Fruit fly (Drosophila melanogaster) whole organism, embryonic: ENCODE measurements around the gene Atg5.

ENCODE experiments used
- Adf1 ChIP-seq: fragments of 200-800 bp; sonication (Bioruptor generic); IDR thresholded peaks from 2 replicates; pipeline ENCODE4 v1.3.6; 2022; ENCODE audit warnings: missing biosample characterization, missing genetic modification characterization
- CG1024 ChIP-seq: fragments of 200-800 bp; sonication (Bioruptor generic); IDR thresholded peaks from 2 replicates; pipeline ENCODE4 v1.3.6; 2022; ENCODE audit warnings: missing biosample characterization, missing genetic modification characterization
- CG10274 ChIP-seq: fragments of 200-800 bp; sonication (Bioruptor generic); optimal IDR thresholded peaks from 3 replicates; lab custom pipeline; 2017; ENCODE audit warnings: missing biosample characterization, mild to moderate bottlenecking, missing genetic modification characterization
- CG10366 ChIP-seq: fragments of 200-800 bp; sonication (Bioruptor generic); IDR thresholded peaks from 2 replicates; pipeline ENCODE4 v1.3.6; 2022; ENCODE audit warnings: missing biosample characterization, missing genetic modification characterization
- CG14710 ChIP-seq: fragments of 200-800 bp; sonication (Bioruptor generic); optimal IDR thresholded peaks from 3 replicates; lab custom pipeline; 2019; ENCODE audit warnings: missing biosample characterization, mild to moderate bottlenecking, missing genetic modification characterization, moderate library complexity
- CG17802 ChIP-seq: fragments of 200-800 bp; sonication (Bioruptor generic); optimal IDR thresholded peaks from 2 replicates; lab custom pipeline; 2018; ENCODE audit warnings: missing biosample characterization, mild to moderate bottlenecking, missing genetic modification characterization, moderate library complexity
- CG2875 ChIP-seq: fragments of 200-800 bp; sonication (Bioruptor generic); optimal IDR thresholded peaks from 2 replicates; lab custom pipeline; 2017; ENCODE audit warnings: missing biosample characterization, mild to moderate bottlenecking, missing genetic modification characterization, missing genetic modification reagents
- CG30431 ChIP-seq: fragments of 200-800 bp; sonication (Bioruptor generic); optimal IDR thresholded peaks from 2 replicates; lab custom pipeline; 2017; ENCODE audit warnings: missing biosample characterization, missing genetic modification characterization
- CG3065 ChIP-seq: fragments of 200-800 bp; sonication (Bioruptor generic); optimal IDR thresholded peaks from 2 replicates; lab custom pipeline; 2016; ENCODE audit warnings: missing biosample characterization, missing genetic modification characterization
- CG31388 ChIP-seq: fragments of 200-800 bp; sonication (Bioruptor generic); optimal IDR thresholded peaks from 2 replicates; lab custom pipeline; 2016; ENCODE audit warnings: missing biosample characterization, missing genetic modification characterization
- CG32532 ChIP-seq: fragments of 200-800 bp; sonication (Bioruptor generic); IDR thresholded peaks from 2 replicates; pipeline ENCODE4 v1.3.6; 2022; ENCODE audit warnings: missing biosample characterization, missing genetic modification characterization
- CG4328 ChIP-seq: fragments of 200-800 bp; sonication (Bioruptor generic); optimal IDR thresholded peaks from 3 replicates; lab custom pipeline; 2017; ENCODE audit warnings: missing biosample characterization, missing genetic modification reagents, missing genetic modification characterization
- CG6175 ChIP-seq: fragments of 200-800 bp; sonication (Bioruptor generic); IDR thresholded peaks from 3 replicates; pipeline ENCODE4 v1.3.6; 2022; ENCODE audit warnings: missing biosample characterization, missing genetic modification characterization
- CG7357 ChIP-seq: fragments of 200-800 bp; sonication (Bioruptor generic); IDR thresholded peaks from 3 replicates; pipeline ENCODE4 v1.3.6; 2022; ENCODE audit warnings: missing biosample characterization, missing genetic modification characterization
- CG7786 ChIP-seq: fragments of 200-800 bp; sonication (Bioruptor generic); optimal IDR thresholded peaks from 2 replicates; lab custom pipeline; 2016; ENCODE audit warnings: missing biosample characterization, missing genetic modification characterization
- CG7839 ChIP-seq: fragments of 200-800 bp; sonication (Bioruptor generic); optimal IDR thresholded peaks from 3 replicates; lab custom pipeline; 2018; ENCODE audit warnings: missing biosample characterization, mild to moderate bottlenecking, missing genetic modification characterization, moderate library complexity
- CG9727 ChIP-seq: fragments of 200-800 bp; sonication (Bioruptor generic); optimal IDR thresholded peaks from 3 replicates; lab custom pipeline; 2017; ENCODE audit warnings: missing biosample characterization, mild to moderate bottlenecking, missing genetic modification characterization
- CG9876 ChIP-seq: fragments of 200-800 bp; sonication (Bioruptor generic); optimal IDR thresholded peaks from 2 replicates; lab custom pipeline; 2016; ENCODE audit warnings: missing biosample characterization, missing genetic modification characterization
- Dip3 ChIP-seq: fragments of 200-800 bp; sonication (Bioruptor generic); optimal IDR thresholded peaks from 3 replicates; lab custom pipeline; 2016; ENCODE audit warnings: missing biosample characterization, missing genetic modification characterization
- Doc3 ChIP-seq: fragments of 200-800 bp; sonication (Bioruptor generic); IDR thresholded peaks from 3 replicates; pipeline ENCODE4 v1.3.6; 2022; ENCODE audit warnings: missing biosample characterization, missing genetic modification characterization; ENCODE audit not compliant: partially characterized antibody
- E2f1 ChIP-seq: fragments of 200-800 bp; sonication (Bioruptor generic); IDR thresholded peaks from 2 replicates; pipeline ENCODE4 v1.3.6; 2022; ENCODE audit warnings: missing biosample characterization, missing genetic modification characterization
- Fer1 ChIP-seq: fragments of 200-800 bp; sonication (Bioruptor generic); optimal IDR thresholded peaks from 2 replicates; lab custom pipeline; 2017; ENCODE audit warnings: missing biosample characterization, mild to moderate bottlenecking, missing genetic modification characterization
- Fer3 ChIP-seq: fragments of 200-800 bp; sonication (Bioruptor generic); optimal IDR thresholded peaks from 2 replicates; lab custom pipeline; 2018; ENCODE audit warnings: missing biosample characterization, mild to moderate bottlenecking, missing genetic modification characterization, moderate library complexity
- Gsc ChIP-seq: fragments of 200-800 bp; sonication (Bioruptor generic); IDR thresholded peaks from 2 replicates; pipeline ENCODE4 v1.3.6; 2022; ENCODE audit warnings: missing biosample characterization, missing genetic modification characterization
- H2.0 ChIP-seq: fragments of 200-800 bp; sonication (Bioruptor generic); IDR thresholded peaks from 2 replicates; pipeline ENCODE4 v1.3.6; 2022; ENCODE audit warnings: missing biosample characterization, missing genetic modification characterization
- Hr3 ChIP-seq: fragments of 200-800 bp; sonication (Bioruptor generic); optimal IDR thresholded peaks from 3 replicates; lab custom pipeline; 2016; ENCODE audit warnings: missing biosample characterization, missing genetic modification characterization
- Rx ChIP-seq: fragments of 200-800 bp; sonication (Bioruptor generic); IDR thresholded peaks from 2 replicates; pipeline ENCODE4 v1.3.6; 2022; ENCODE audit warnings: missing biosample characterization, missing genetic modification characterization
- TFAM ChIP-seq: fragments of 200-800 bp; sonication (Bioruptor generic); optimal IDR thresholded peaks from 2 replicates; lab custom pipeline; 2017; ENCODE audit warnings: missing biosample characterization, missing genetic modification characterization, inconsistent platforms
- Usf ChIP-seq: fragments of 200-800 bp; sonication (Bioruptor generic); optimal IDR thresholded peaks from 2 replicates; lab custom pipeline; 2017; ENCODE audit warnings: missing genotype, missing biosample characterization, missing genetic modification characterization
- Xrp1 ChIP-seq: fragments of 200-800 bp; sonication (Bioruptor generic); IDR thresholded peaks from 2 replicates; pipeline ENCODE4 v1.3.6; 2022; ENCODE audit warnings: missing biosample characterization, missing genetic modification characterization
- chn ChIP-seq: fragments of 200-800 bp; sonication (Bioruptor generic); optimal IDR thresholded peaks from 2 replicates; lab custom pipeline; 2016; ENCODE audit warnings: missing biosample characterization, missing genetic modification characterization
- dmrt99B ChIP-seq: fragments of 200-800 bp; sonication (Bioruptor generic); optimal IDR thresholded peaks from 2 replicates; lab custom pipeline; 2018; ENCODE audit warnings: missing biosample characterization, mild to moderate bottlenecking, missing genetic modification characterization, moderate library complexity
- esg ChIP-seq: fragments of 200-800 bp; sonication (Bioruptor generic); conservative IDR thresholded peaks from 2 replicates; pipeline ENCODE4 v1.3.6; 2022; ENCODE audit warnings: missing biosample characterization, missing genetic modification characterization
- ind ChIP-seq: fragments of 200-800 bp; sonication (Bioruptor generic); optimal IDR thresholded peaks from 3 replicates; lab custom pipeline; 2016; ENCODE audit warnings: missing biosample characterization, missing genetic modification characterization
- insv ChIP-seq, 2 experiments: fragments of 200-800 bp; sonication (Bioruptor generic); optimal IDR thresholded peaks; 3 replicates each; lab custom pipeline; 2016 to 2018; ENCODE audit warnings: missing biosample characterization in 2 of 2, missing genetic modification characterization in 2 of 2
- jing ChIP-seq: fragments of 200-800 bp; sonication (Bioruptor generic); optimal IDR thresholded peaks from 2 replicates; lab custom pipeline; 2018; ENCODE audit warnings: missing biosample characterization, mild to moderate bottlenecking, missing genetic modification characterization
- org-1 ChIP-seq: fragments of 200-800 bp; sonication (Bioruptor generic); optimal IDR thresholded peaks from 2 replicates; lab custom pipeline; 2017; ENCODE audit warnings: missing biosample characterization, missing genetic modification characterization
- pb ChIP-seq: fragments of 200-800 bp; sonication (Bioruptor generic); optimal IDR thresholded peaks from 3 replicates; lab custom pipeline; 2016; ENCODE audit warnings: missing biosample characterization, missing genetic modification characterization
- pita ChIP-seq: fragments of 200-800 bp; sonication (Bioruptor generic); optimal IDR thresholded peaks from 2 replicates; lab custom pipeline; 2017; ENCODE audit warnings: missing biosample characterization, mild to moderate bottlenecking, missing genetic modification characterization
- run ChIP-seq: fragments of 200-800 bp; sonication (Bioruptor generic); optimal IDR thresholded peaks from 3 replicates; lab custom pipeline; 2018; ENCODE audit warnings: missing biosample characterization, mild to moderate bottlenecking, missing genetic modification characterization
- sc ChIP-seq, 3 experiments: fragments of >200 bp in 2 of 3; fragments of 200-800 bp in 1 of 3; sonication (Bioruptor generic) in 1 of 3; optimal IDR thresholded peaks; 2 replicates in 2 of 3; 3 replicates in 1 of 3; lab custom pipeline; 2017; ENCODE audit warnings: mild to moderate bottlenecking in 1 of 3, missing biosample characterization in 1 of 3, missing genetic modification characterization in 1 of 3, missing genetic modification reagents in 1 of 3
- slou ChIP-seq: fragments of 200-800 bp; sonication (Bioruptor generic); optimal IDR thresholded peaks from 3 replicates; lab custom pipeline; 2016; ENCODE audit warnings: missing biosample characterization, missing genetic modification characterization
- tap ChIP-seq: fragments of 200-800 bp; optimal IDR thresholded peaks from 3 replicates; lab custom pipeline; 2019; ENCODE audit warnings: missing biosample characterization, mild to moderate bottlenecking, missing genetic modification characterization, moderate library complexity
- tll ChIP-seq, 2 experiments: fragments of 200-800 bp in 1 of 2; fragments of >200 bp in 1 of 2; sonication (Bioruptor generic) in 1 of 2; optimal IDR thresholded peaks; 2 replicates each; lab custom pipeline; 2017 to 2019; ENCODE audit warnings: missing biosample characterization in 2 of 2, missing genetic modification characterization in 2 of 2, mild to moderate bottlenecking in 1 of 2, moderate library complexity in 1 of 2
- zen ChIP-seq: fragments of 200-800 bp; sonication (Bioruptor generic); optimal IDR thresholded peaks from 3 replicates; lab custom pipeline; 2018; ENCODE audit warnings: missing biosample characterization, mild to moderate bottlenecking, missing genetic modification characterization, moderate library complexity
- zen2 ChIP-seq: fragments of 200-800 bp; sonication (Bioruptor generic); IDR thresholded peaks from 3 replicates; pipeline ENCODE4 v1.3.6; 2022; ENCODE audit warnings: missing biosample characterization, missing genetic modification characterization; ENCODE audit not compliant: partially characterized antibody
- zfh1 ChIP-seq: fragments of 200-800 bp; sonication (Bioruptor generic); IDR thresholded peaks from 3 replicates; pipeline ENCODE4 v1.3.6; 2022; ENCODE audit warnings: missing biosample characterization, missing genetic modification characterization
- zfh2 ChIP-seq: fragments of 200-800 bp; sonication (Bioruptor generic); optimal IDR thresholded peaks from 2 replicates; lab custom pipeline; 2016; ENCODE audit warnings: missing biosample characterization, missing genetic modification characterization

The Atg5 gene

dm6 chrX:7306538-7307477 is 16.8 kb downstream of the Atg5 start (continued):
- peak; percentile 81 for TF ChIP-seq jing
- peak; percentile 94 for TF ChIP-seq Adf1 (GFP tag; lab: Robert Waterston, UW)
- peak; percentile 84 for TF ChIP-seq CG7357 (GFP tag; lab: Robert Waterston, UW)
- TF ChIP-seq Hr3 (GFP tag; lab: Kevin White, UChicago) = peak; percentile 95
- peak; percentile 71 for TF ChIP-seq CG17802 (tag; lab: Kevin White, UChicago)
- peak; percentile 82 for TF ChIP-seq esg (GFP tag; lab: Robert Waterston, UW)
- peak; percentile 67 for TF ChIP-seq CG32532
- TF ChIP-seq CG31388 (GFP tag; lab: Kevin White, UChicago) = peak; percentile 67
- TF ChIP-seq CG1024 (GFP tag; lab: Robert Waterston, UW) = 0 out of 2 replicates have a peak, but pooled peaks have one; percentile 6
- TF ChIP-seq pita (GFP tag; lab: Kevin White, UChicago) = no peak
- TF ChIP-seq Fer3 (tag; lab: Kevin White, UChicago) = peak; percentile 80
- peak; percentile 97 for TF ChIP-seq Usf (GFP tag; lab: Kevin White, UChicago)
- peak; percentile 82 for TF ChIP-seq CG7786 (GFP tag; lab: Kevin White, UChicago)
- no peak for TF ChIP-seq tll (GFP tag; optimal IDR thresholded peaks at IDR 0.05; lab: Kevin White, UChicago)
- peak; percentile 99 for TF ChIP-seq CG9727 (GFP tag; lab: Kevin White, UChicago)
- peak; percentile 81 for TF ChIP-seq E2f1 (GFP tag; lab: Robert Waterston, UW)
- peak; percentile 82 for TF ChIP-seq Xrp1
- TF ChIP-seq Gsc = peak; percentile 74
- TF ChIP-seq chn (GFP tag; lab: Kevin White, UChicago) = peak; percentile 76
- peak; percentile 78 for TF ChIP-seq run (tag; lab: Kevin White, UChicago)
- TF ChIP-seq CG7839 (tag; lab: Kevin White, UChicago) = peak; percentile 94
- TF ChIP-seq CG2875 = peak; percentile 92
- peak in 1 of 2 experiments; percentile 59 for TF ChIP-seq insv (GFP tag; optimal IDR thresholded peaks at IDR 0.05; lab: Kevin White, UChicago)
- TF ChIP-seq org-1 (GFP tag; lab: Kevin White, UChicago) = peak; percentile 91
- peak; percentile 71 for TF ChIP-seq Dip3 (GFP tag; lab: Kevin White, UChicago)
- TF ChIP-seq zfh2 (GFP tag; lab: Kevin White, UChicago) = peak; percentile 83
- no peak for TF ChIP-seq zen2 (GFP tag; lab: Robert Waterston, UW)
- peak; percentile 51 for TF ChIP-seq pb
- TF ChIP-seq TFAM = peak; percentile 30
- peak; percentile 86 for TF ChIP-seq ind (GFP tag; lab: Kevin White, UChicago)
- TF ChIP-seq dmrt99B (tag; lab: Kevin White, UChicago) = peak; percentile 92
- peak; percentile 87 for TF ChIP-seq Fer1 (GFP tag; lab: Kevin White, UChicago)
- TF ChIP-seq Rx (GFP tag; lab: Robert Waterston, UW) = peak; percentile 58; the same call in 1 of the 2 replicates
- TF ChIP-seq CG3065 (GFP tag; lab: Kevin White, UChicago) = peak; percentile 79
- TF ChIP-seq CG4328 (GFP tag; lab: Kevin White, UChicago) = peak; percentile 91
- peak; percentile 90 for TF ChIP-seq zen (tag; lab: Kevin White, UChicago)
- TF ChIP-seq CG6175 (GFP tag; lab: Robert Waterston, UW) = peak; percentile 99
- no peak for TF ChIP-seq sc (optimal IDR thresholded peaks at IDR 0.05; lab: Kevin White, UChicago)
- TF ChIP-seq sc (GFP tag; optimal IDR thresholded peaks at IDR 0.05; lab: Kevin White, UChicago) = peak; percentile 95
- peak; percentile 66 for TF ChIP-seq CG10366 (GFP tag; lab: Robert Waterston, UW)
- peak; percentile 47; the same call in 1 of the 3 replicates for TF ChIP-seq zfh1
- TF ChIP-seq CG14710 (tag; lab: Kevin White, UChicago) = peak; percentile 96
- TF ChIP-seq CG10274 (GFP tag; lab: Kevin White, UChicago) = peak; percentile 83
- peak; percentile 83 for TF ChIP-seq tap
- TF ChIP-seq CG9876 (GFP tag; lab: Kevin White, UChicago) = peak; percentile 69
- TF ChIP-seq Doc3 (GFP tag; lab: Robert Waterston, UW) = no peak
- TF ChIP-seq slou (GFP tag; lab: Kevin White, UChicago) = peak; percentile 55
- peak; percentile 95 for TF ChIP-seq CG30431 (GFP tag; lab: Kevin White, UChicago)
- peak; percentile 40 for TF ChIP-seq H2.0
